Fruit fly (Drosophila melanogaster) whole organism, embryonic: ENCODE data around the gene Nse1.

Experiments
- Abd-B ChIP-seq: fragments of 200-800 bp; sonication (Bioruptor generic); optimal IDR thresholded peaks from 2 replicates; lab custom pipeline; 2018; ENCODE audit warnings: missing biosample characterization, mild to moderate bottlenecking, missing genetic modification characterization, moderate library complexity
- BEAF-32 ChIP-seq: fragments of 200-800 bp; sonication (Bioruptor generic); optimal IDR thresholded peaks from 3 replicates; lab custom pipeline; 2017; ENCODE audit warnings: missing biosample characterization, missing genetic modification characterization, mild to moderate bottlenecking, moderate library complexity, missing genetic modification reagents
- CG10431 ChIP-seq: fragments of 200-800 bp; sonication (Bioruptor generic); optimal IDR thresholded peaks from 3 replicates; lab custom pipeline; 2018; ENCODE audit warnings: missing biosample characterization, mild to moderate bottlenecking, missing genetic modification characterization
- CG11695 ChIP-seq: fragments of 200-800 bp; sonication (Bioruptor generic); IDR thresholded peaks from 3 replicates; pipeline ENCODE4 v1.3.6; 2022; ENCODE audit warnings: missing biosample characterization, missing genetic modification characterization
- CG11723 ChIP-seq: fragments of 200-800 bp; sonication (Bioruptor generic); optimal IDR thresholded peaks from 2 replicates; lab custom pipeline; 2017; ENCODE audit warnings: missing biosample characterization, mild to moderate bottlenecking, missing genetic modification characterization
- CG12391 ChIP-seq: fragments of 200-800 bp; sonication (Bioruptor generic); optimal IDR thresholded peaks from 3 replicates; lab custom pipeline; 2018; ENCODE audit warnings: missing biosample characterization, mild to moderate bottlenecking, missing genetic modification characterization, moderate library complexity
- CG12659 ChIP-seq: fragments of 200-800 bp; sonication (Bioruptor generic); optimal IDR thresholded peaks from 3 replicates; lab custom pipeline; 2017; ENCODE audit warnings: mild to moderate bottlenecking, missing biosample characterization, missing genetic modification reagents, missing genetic modification characterization
- CG12769 ChIP-seq: fragments of 200-800 bp; sonication (Bioruptor generic); optimal IDR thresholded peaks from 2 replicates; lab custom pipeline; 2019; ENCODE audit warnings: missing biosample characterization, mild to moderate bottlenecking, missing genetic modification characterization, moderate library complexity
- CG15269 ChIP-seq: fragments of 200-800 bp; sonication (Bioruptor generic); optimal IDR thresholded peaks from 2 replicates; lab custom pipeline; 2018; ENCODE audit warnings: missing biosample characterization, mild to moderate bottlenecking, missing genetic modification characterization, moderate library complexity
- CG15479 ChIP-seq: fragments of 200-800 bp; sonication (Bioruptor generic); optimal IDR thresholded peaks from 3 replicates; lab custom pipeline; 2019; ENCODE audit warnings: missing biosample characterization, mild to moderate bottlenecking, missing genetic modification characterization, moderate library complexity
- CG15514 ChIP-seq: fragments of 200-800 bp; sonication (Bioruptor generic); optimal IDR thresholded peaks from 3 replicates; lab custom pipeline; 2017; ENCODE audit warnings: missing biosample characterization, missing genetic modification characterization, mild to moderate bottlenecking, moderate library complexity, missing genetic modification reagents
- CG17186 ChIP-seq: fragments of 200-800 bp; sonication (Bioruptor generic); optimal IDR thresholded peaks from 3 replicates; lab custom pipeline; 2017; ENCODE audit warnings: missing biosample characterization, missing genetic modification reagents, missing genetic modification characterization
- CG18262 ChIP-seq: fragments of 200-800 bp; optimal IDR thresholded peaks from 3 replicates; lab custom pipeline; 2019; ENCODE audit warnings: missing biosample characterization, mild to moderate bottlenecking, missing genetic modification characterization, moderate library complexity
- CG2129 ChIP-seq: fragments of 200-800 bp; sonication (Bioruptor generic); IDR thresholded peaks from 2 replicates; pipeline ENCODE4 v1.3.6; 2022; ENCODE audit warnings: missing biosample characterization, missing genetic modification characterization; ENCODE audit not compliant: partially characterized antibody
- CG3065 ChIP-seq: fragments of 200-800 bp; sonication (Bioruptor generic); optimal IDR thresholded peaks from 2 replicates; lab custom pipeline; 2016; ENCODE audit warnings: missing biosample characterization, missing genetic modification characterization
- CG32532 ChIP-seq: fragments of 200-800 bp; sonication (Bioruptor generic); IDR thresholded peaks from 2 replicates; pipeline ENCODE4 v1.3.6; 2022; ENCODE audit warnings: missing biosample characterization, missing genetic modification characterization
- CG33213 ChIP-seq: fragments of 200-800 bp; sonication (Bioruptor generic); optimal IDR thresholded peaks from 3 replicates; lab custom pipeline; 2016; ENCODE audit warnings: missing biosample characterization, missing genetic modification characterization
- CG3407 ChIP-seq: fragments of 200-800 bp; sonication (Bioruptor generic); optimal IDR thresholded peaks from 2 replicates; lab custom pipeline; 2018; ENCODE audit warnings: missing biosample characterization, mild to moderate bottlenecking, missing genetic modification characterization
- CG4424 ChIP-seq: fragments of 200-800 bp; sonication (Bioruptor generic); optimal IDR thresholded peaks from 3 replicates; lab custom pipeline; 2016; ENCODE audit warnings: missing biosample characterization, missing genetic modification characterization
- CG6791 ChIP-seq: fragments of 200-800 bp; sonication (Bioruptor generic); IDR thresholded peaks from 3 replicates; pipeline ENCODE4 v1.3.6; 2022; ENCODE audit warnings: missing biosample characterization, missing genetic modification characterization; ENCODE audit not compliant: partially characterized antibody
- CG9215 ChIP-seq: fragments of 200-800 bp; sonication (Bioruptor generic); IDR thresholded peaks from 2 replicates; pipeline ENCODE4 v1.3.6; 2022; ENCODE audit warnings: missing biosample characterization, missing genetic modification characterization
- CG9797 ChIP-seq: fragments of 200-800 bp; sonication (Bioruptor generic); optimal IDR thresholded peaks from 3 replicates; lab custom pipeline; 2018; ENCODE audit warnings: missing biosample characterization, mild to moderate bottlenecking, missing genetic modification characterization
- Camta ChIP-seq: fragments of 200-800 bp; sonication (Bioruptor generic); optimal IDR thresholded peaks from 2 replicates; lab custom pipeline; 2016; ENCODE audit warnings: missing biosample characterization, missing genetic modification characterization
- Chrac-16 ChIP-seq: fragments of 200-800 bp; sonication (Bioruptor generic); optimal IDR thresholded peaks from 3 replicates; lab custom pipeline; 2016; ENCODE audit warnings: missing biosample characterization, missing genetic modification characterization
- CoRest ChIP-seq: fragments of 200-800 bp; sonication (Bioruptor generic); optimal IDR thresholded peaks from 3 replicates; lab custom pipeline; 2018; ENCODE audit warnings: missing biosample characterization, mild to moderate bottlenecking, missing genetic modification characterization, moderate library complexity
- Gug ChIP-seq: fragments of 200-800 bp; sonication (Bioruptor generic); IDR thresholded peaks from 4 replicates; pipeline ENCODE4 v1.3.6; 2022; ENCODE audit warnings: missing biosample characterization, missing genetic modification characterization
- Lim3 ChIP-seq: fragments of 200-800 bp; sonication (Bioruptor generic); IDR thresholded peaks from 2 replicates; pipeline ENCODE4 v1.3.6; 2022; ENCODE audit warnings: missing biosample characterization, missing genetic modification characterization
- Lpt ChIP-seq: fragments of >200 bp; optimal IDR thresholded peaks from 2 replicates; lab custom pipeline; 2018; ENCODE audit warnings: missing biosample characterization, missing genetic modification characterization
- Myb ChIP-seq: fragments of 200-800 bp; sonication (Bioruptor generic); optimal IDR thresholded peaks from 2 replicates; lab custom pipeline; 2016; ENCODE audit warnings: missing biosample characterization, missing genetic modification characterization
- NfI ChIP-seq: fragments of 200-800 bp; sonication (Bioruptor generic); optimal IDR thresholded peaks from 3 replicates; lab custom pipeline; 2018; ENCODE audit warnings: missing biosample characterization, mild to moderate bottlenecking, missing genetic modification characterization, moderate library complexity
- Rfx ChIP-seq: fragments of 200-800 bp; sonication (Bioruptor generic); IDR thresholded peaks from 2 replicates; pipeline ENCODE4 v1.3.6; 2022; ENCODE audit warnings: missing biosample characterization, missing genetic modification characterization
- bcd ChIP-seq: fragments of 200-800 bp; sonication (Bioruptor generic); optimal IDR thresholded peaks from 2 replicates; lab custom pipeline; 2017; ENCODE audit warnings: missing biosample characterization, mild to moderate bottlenecking, missing genetic modification characterization
- cwo ChIP-seq: fragments of 200-800 bp; sonication (Bioruptor generic); optimal IDR thresholded peaks from 3 replicates; lab custom pipeline; 2017; ENCODE audit warnings: missing biosample characterization, missing genetic modification characterization, mild to moderate bottlenecking, moderate library complexity, missing genetic modification reagents
- dpn ChIP-seq, 2 experiments: fragments of 200-800 bp; sonication (Bioruptor generic); optimal IDR thresholded peaks; 3 replicates each; lab custom pipeline; 2016; ENCODE audit warnings: missing biosample characterization in 2 of 2, missing genetic modification characterization in 2 of 2
- ftz-f1 ChIP-seq: fragments of 200-800 bp; sonication (Bioruptor generic); optimal IDR thresholded peaks from 2 replicates; lab custom pipeline; 2016; ENCODE audit warnings: missing biosample characterization, missing genetic modification characterization
- fu2 ChIP-seq: fragments of 200-800 bp; sonication (Bioruptor generic); optimal IDR thresholded peaks from 2 replicates; lab custom pipeline; 2016; ENCODE audit warnings: missing biosample characterization, missing genetic modification characterization
- gce ChIP-seq: fragments of 200-800 bp; sonication (Bioruptor generic); IDR thresholded peaks from 3 replicates; pipeline ENCODE4 v1.3.6; 2022; ENCODE audit warnings: missing biosample characterization, missing genetic modification characterization
- insv ChIP-seq, 2 experiments: fragments of 200-800 bp; sonication (Bioruptor generic); optimal IDR thresholded peaks; 3 replicates each; lab custom pipeline; 2016 to 2018; ENCODE audit warnings: missing biosample characterization in 2 of 2, missing genetic modification characterization in 2 of 2
- inv ChIP-seq: fragments of 200-800 bp; sonication (Bioruptor generic); IDR thresholded peaks from 2 replicates; pipeline ENCODE4 v1.3.6; 2022; ENCODE audit warnings: missing biosample characterization, missing genetic modification characterization; ENCODE audit not compliant: partially characterized antibody
- klu ChIP-seq: fragments of 200-800 bp; sonication (Bioruptor generic); IDR thresholded peaks from 2 replicates; pipeline ENCODE4 v1.3.6; 2022; ENCODE audit warnings: missing biosample characterization, missing genetic modification characterization
- lola ChIP-seq, 3 experiments: fragments of >200 bp in 2 of 3; fragments of 200-800 bp in 1 of 3; sonication (Bioruptor generic) in 1 of 3; optimal IDR thresholded peaks; 2 replicates each; lab custom pipeline; 2017 to 2019; ENCODE audit warnings: missing biosample characterization in 3 of 3, missing genetic modification characterization in 3 of 3, mild to moderate bottlenecking in 1 of 3, moderate library complexity in 1 of 3
- onecut ChIP-seq: fragments of 200-800 bp; sonication (Bioruptor generic); IDR thresholded peaks from 2 replicates; pipeline ENCODE4 v1.3.6; 2022; ENCODE audit warnings: missing biosample characterization, missing genetic modification characterization
- pzg ChIP-seq: fragments of 200-800 bp; sonication (Bioruptor generic); optimal IDR thresholded peaks from 3 replicates; lab custom pipeline; 2018; ENCODE audit warnings: missing biosample characterization, mild to moderate bottlenecking, missing genetic modification characterization, moderate library complexity
- repo ChIP-seq: fragments of 200-800 bp; sonication (Bioruptor generic); optimal IDR thresholded peaks from 2 replicates; lab custom pipeline; 2016; ENCODE audit warnings: missing biosample characterization, missing genetic modification characterization
- sens ChIP-seq: fragments of 200-800 bp; sonication (Bioruptor generic); peaks from one replicate; lab custom pipeline; 2016; ENCODE audit warnings: missing biosample characterization, missing genetic modification characterization
- sr ChIP-seq: fragments of 200-800 bp; sonication (Bioruptor generic); IDR thresholded peaks from 3 replicates; pipeline ENCODE4 v1.3.6; 2022; ENCODE audit warnings: missing biosample characterization, missing genetic modification characterization
- tna ChIP-seq: fragments of 200-800 bp; sonication (Bioruptor generic); IDR thresholded peaks from 2 replicates; pipeline ENCODE4 v1.3.6; 2022; ENCODE audit warnings: missing biosample characterization, missing genetic modification characterization; ENCODE audit not compliant: partially characterized antibody
- twi ChIP-seq: fragments of 200-800 bp; optimal IDR thresholded peaks from 2 replicates; lab custom pipeline; 2019; ENCODE audit warnings: missing biosample characterization, mild to moderate bottlenecking, missing genetic modification characterization, moderate library complexity
- vfl ChIP-seq: fragments of 200-800 bp; sonication (Bioruptor generic); optimal IDR thresholded peaks from 2 replicates; lab custom pipeline; 2016; ENCODE audit warnings: missing biosample characterization, missing genetic modification characterization
- wor ChIP-seq: fragments of 200-800 bp; sonication (Bioruptor generic); IDR thresholded peaks from 2 replicates; pipeline ENCODE4 v1.3.6; 2022; ENCODE audit warnings: missing biosample characterization, missing genetic modification characterization

The Nse1 gene

DNA sequence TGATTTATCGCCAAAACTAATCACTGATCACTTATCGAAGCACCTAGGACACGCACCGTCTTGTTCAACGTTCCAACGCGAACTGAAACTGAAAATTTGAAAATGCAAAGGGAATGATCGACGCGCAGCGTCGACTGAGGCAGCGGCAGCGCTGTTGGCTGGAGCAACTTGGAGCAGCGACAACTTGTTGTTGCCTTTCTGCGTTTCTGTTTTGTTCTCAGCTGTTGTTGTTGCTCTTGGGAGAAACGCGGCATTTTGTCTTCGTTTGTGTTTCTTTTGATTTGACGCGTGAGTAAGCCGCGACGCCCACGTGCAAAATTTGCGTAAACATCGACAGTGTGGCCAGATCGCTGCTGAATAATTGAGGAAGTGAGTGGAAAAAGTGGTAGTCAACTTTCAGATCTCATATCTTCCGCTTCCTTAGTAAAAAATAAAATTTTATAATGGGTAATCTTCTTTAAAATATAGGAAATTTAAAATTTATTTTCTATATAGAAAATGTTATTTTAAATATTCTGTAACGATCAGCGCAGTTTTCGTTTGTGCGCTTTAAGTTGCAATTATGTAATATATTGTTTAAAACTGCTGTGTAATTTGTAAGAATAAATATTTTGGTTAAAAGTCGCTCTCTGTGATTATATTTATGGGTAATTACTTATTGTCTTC, 31.7 kb upstream of the Nse1 start, which contains the start of gene Tsp (continued):
- no peak for TF ChIP-seq repo (GFP tag; lab: Kevin White, UChicago)
- no peak for TF ChIP-seq inv (GFP tag; lab: Robert Waterston, UW)
- TF ChIP-seq Lpt, result no peak
- TF ChIP-seq CG15269 (tag; lab: Kevin White, UChicago), result no peak
- peak; percentile 82 for TF ChIP-seq CG12769 (tag; lab: Kevin White, UChicago)
- TF ChIP-seq CG12659, result no peak
- TF ChIP-seq tna (GFP tag; lab: Robert Waterston, UW), result no peak; the same call in 1 of the 2 replicates
- no peak for TF ChIP-seq CG3065
- TF ChIP-seq CG33213 (GFP tag; lab: Kevin White, UChicago), result no peak
- no peak for TF ChIP-seq Camta (GFP tag; lab: Kevin White, UChicago)
- no peak for TF ChIP-seq klu (GFP tag; lab: Robert Waterston, UW)
- TF ChIP-seq fu2 (GFP tag; lab: Kevin White, UChicago), result no peak
- no peak for TF ChIP-seq NfI (GFP tag; lab: Kevin White, UChicago)
- TF ChIP-seq CG9797 (GFP tag; lab: Kevin White, UChicago), result no peak
- TF ChIP-seq pzg (GFP tag; lab: Kevin White, UChicago), result no peak
- TF ChIP-seq Myb (GFP tag; lab: Kevin White, UChicago), result no peak
- no peak for TF ChIP-seq onecut (GFP tag; lab: Robert Waterston, UW)
- no peak for TF ChIP-seq CoRest
- no peak for TF ChIP-seq CG2129 (GFP tag; lab: Robert Waterston, UW)
- no peak for TF ChIP-seq Gug (GFP tag; lab: Robert Waterston, UW)
- no peak for TF ChIP-seq insv (GFP tag; optimal IDR thresholded peaks at IDR 0.05; lab: Kevin White, UChicago)
- no peak for TF ChIP-seq vfl (GFP tag; lab: Kevin White, UChicago)
- no peak for TF ChIP-seq CG9215
- peak; percentile 3 for TF ChIP-seq CG18262
- no peak for TF ChIP-seq twi (tag; lab: Kevin White, UChicago)
- TF ChIP-seq CG10431, result no peak
- TF ChIP-seq CG4424 (GFP tag; lab: Kevin White, UChicago), result no peak
- TF ChIP-seq bcd (GFP tag; lab: Kevin White, UChicago), result no peak
- no peak for TF ChIP-seq ftz-f1
- no peak for TF ChIP-seq CG11695 (GFP tag; lab: Robert Waterston, UW)
- TF ChIP-seq CG15514 (GFP tag; lab: Kevin White, UChicago), result peak; percentile 4
- peak; percentile 10 for TF ChIP-seq CG12391 (tag; lab: Kevin White, UChicago)
- no peak for TF ChIP-seq CG11723 (GFP tag; lab: Kevin White, UChicago)
- TF ChIP-seq Abd-B (GFP tag; lab: Kevin White, UChicago), result no peak
- peak; percentile 66 for TF ChIP-seq cwo (GFP tag; lab: Kevin White, UChicago)
- TF ChIP-seq CG32532 (GFP tag; lab: Robert Waterston, UW), result peak; percentile 20; the same call in 1 of the 2 replicates
- TF ChIP-seq gce, result no peak
- TF ChIP-seq Lim3 (GFP tag; lab: Robert Waterston, UW), result no peak
- TF ChIP-seq Chrac-16 (GFP tag; lab: Kevin White, UChicago), result no peak
- TF ChIP-seq CG3407 (GFP tag; lab: Kevin White, UChicago), result no peak
- no peak for TF ChIP-seq lola (GFP tag; optimal IDR thresholded peaks at IDR 0.05; lab: Kevin White, UChicago)
- no peak for TF ChIP-seq BEAF-32
- TF ChIP-seq Rfx (GFP tag; lab: Robert Waterston, UW), result 0 out of 2 replicates have a peak, but pooled peaks have one; percentile 23
- no peak for TF ChIP-seq CG17186 (GFP tag; lab: Kevin White, UChicago)
- no peak for TF ChIP-seq CG6791 (GFP tag; lab: Robert Waterston, UW)
- no peak for TF ChIP-seq wor (GFP tag; lab: Robert Waterston, UW)
- no peak for TF ChIP-seq dpn (GFP tag; optimal IDR thresholded peaks at IDR 0.05; lab: Kevin White, UChicago)
- peak; percentile 86 for TF ChIP-seq sr (GFP tag; lab: Robert Waterston, UW)
- TF ChIP-seq sens (GFP tag; lab: Kevin White, UChicago), result peak; percentile 67
- peak; percentile 5 for TF ChIP-seq CG15479 (GFP tag; lab: Kevin White, UChicago)
